Worm (Caenorhabditis elegans) whole organism, late embryonic: ENCODE results near the gene B0244.6.

Source experiments
- K09A11.1 ChIP-seq: sonication (generic microtip); optimal IDR thresholded peaks from 2 replicates; lab custom pipeline; 2017; ENCODE audit warnings: antibody characterized with exemption, mild to moderate bottlenecking, missing genetic modification characterization, missing compliant biosample characterization; ENCODE audit not compliant: insufficient read depth
- ceh-45 ChIP-seq: fragments of 200-800 bp; sonication (Bioruptor generic); IDR thresholded peaks from 2 replicates; pipeline ENCODE4 v1.3.6; 2022; ENCODE audit warnings: missing genetic modification reagents, missing genetic modification characterization, missing compliant biosample characterization
- elt-2 ChIP-seq: sonication (generic microtip); optimal IDR thresholded peaks from 2 replicates; lab custom pipeline; 2016; ENCODE audit warnings: missing genetic modification reagents, missing genetic modification characterization, missing compliant biosample characterization
- ets-4 ChIP-seq: sonication (generic microtip); optimal IDR thresholded peaks from 2 replicates; lab custom pipeline; 2016; ENCODE audit warnings: missing genetic modification characterization, missing compliant biosample characterization
- fkh-10 ChIP-seq: fragments of 150-350 bp; optimal IDR thresholded peaks from 2 replicates; lab custom pipeline; 2014; ENCODE audit warnings: missing biosample characterization, missing genetic modification reagents, missing genetic modification characterization
- nfya-1 ChIP-seq: sonication (generic microtip); optimal IDR thresholded peaks from 2 replicates; lab custom pipeline; 2017; ENCODE audit warnings: missing genetic modification characterization, mild to moderate bottlenecking, missing compliant biosample characterization, antibody characterized with exemption, moderate library complexity
- nhr-11 ChIP-seq: fragments of 150-350 bp; optimal IDR thresholded peaks from 2 replicates; lab custom pipeline; 2014; ENCODE audit warnings: missing biosample characterization, missing genetic modification characterization
- pag-3 ChIP-seq: sonication (generic microtip); optimal IDR thresholded peaks from 2 replicates; lab custom pipeline; 2016; ENCODE audit warnings: missing compliant biosample characterization, missing genetic modification characterization, borderline replicate concordance
- pqm-1 ChIP-seq: sonication (generic microtip); optimal IDR thresholded peaks from 2 replicates; lab custom pipeline; 2016; ENCODE audit warnings: missing genetic modification characterization, missing compliant biosample characterization
- sox-4 ChIP-seq: sonication (generic microtip); optimal IDR thresholded peaks from 2 replicates; lab custom pipeline; 2017; ENCODE audit warnings: mild to moderate bottlenecking, missing genetic modification characterization, inconsistent platforms, missing compliant biosample characterization
- tbx-2 ChIP-seq: sonication (generic microtip); optimal IDR thresholded peaks from 2 replicates; lab custom pipeline; 2016; ENCODE audit warnings: missing genetic modification characterization, missing compliant biosample characterization
- unc-55 ChIP-seq: sonication (generic microtip); optimal IDR thresholded peaks from 2 replicates; lab custom pipeline; 2017; ENCODE audit warnings: missing biosample characterization, missing genetic modification reagents, missing genetic modification characterization

DNA sequence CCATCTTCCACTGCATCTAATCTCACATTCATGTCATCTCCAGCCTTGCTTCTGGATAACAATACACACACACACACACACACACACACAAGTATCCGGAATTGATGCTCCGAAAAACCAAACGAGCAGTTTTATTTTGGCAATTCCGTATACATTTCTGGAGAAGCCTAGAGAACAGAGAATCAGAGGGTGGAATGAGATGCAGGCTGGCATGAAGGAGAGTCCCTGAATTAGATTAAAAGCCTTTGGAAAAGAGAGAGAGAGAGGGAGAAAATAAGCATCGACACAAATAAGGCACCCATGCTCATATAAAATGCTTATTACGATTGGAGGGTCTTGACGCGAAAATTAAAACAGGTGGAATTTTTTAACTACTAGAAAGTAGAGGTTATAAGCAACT, 22.9 kb downstream of the B0244.6 start:
- TF ChIP-seq nfya-1 (no peak), sox-4 (tag; lab: Kevin White, UChicago) (no peak), ets-4 (tag; lab: Kevin White, UChicago) (no peak), unc-55 (GFP tag; lab: Kevin White, UChicago) (no peak), tbx-2 (tag; lab: Kevin White, UChicago) (no peak), K09A11.1 (tag; lab: Kevin White, UChicago) (no peak), pag-3 (tag; lab: Kevin White, UChicago) (no peak), elt-2 (no peak), pqm-1 (tag; lab: Kevin White, UChicago) (no peak), fkh-10 (GFP tag; lab: Kevin White, UChicago) (no peak), nhr-11 (tag; lab: Kevin White, UChicago) (no peak), ceh-45 (GFP tag; lab: Robert Waterston, UW) (no peak)
